Worm (Caenorhabditis elegans): ENCODE data around the gene zip-9.

The zip-9 gene

ce11 chrV:10953471-10954155, 11.4 kb downstream of the zip-9 start:
- TF ChIP-seq unc-62 (GFP tag; optimal IDR thresholded peaks at IDR 0.05), result no peak

ce11 chrV:10954334-10954733, 12.1 kb downstream of the zip-9 start, which contains the start of gene clec-221:
Gene clec-221, minus strand, starts transcription at chrV:10954434.
- TF ChIP-seq unc-62 (GFP tag; optimal IDR thresholded peaks at IDR 0.05), result no peak

ce11 chrV:10954832-10955231, 12.6 kb downstream of the zip-9 start, which contains the start of gene F17C11.6:
Gene F17C11.6, plus strand, starts transcription at chrV:10955121.
- no peak for TF ChIP-seq unc-62 (GFP tag; optimal IDR thresholded peaks at IDR 0.05)

- no peak for TF ChIP-seq unc-62 (GFP tag; optimal IDR thresholded peaks at IDR 0.05)
These were observed 13.6 kb downstream of the zip-9 start, which contains the start of gene F17C11.13 for ce11 chrV:10955681-10956476. Gene F17C11.13, plus strand, starts transcription at chrV:10955923.

- TF ChIP-seq unc-62 (GFP tag; optimal IDR thresholded peaks at IDR 0.05), result no peak
These were observed 16.1 kb downstream of the zip-9 start, which contains the start of gene pigt-1 for ce11 chrV:10958322-10958900. Gene pigt-1, minus strand, starts transcription at chrV:10958821.

ce11 chrV:10960544-10960943, 18.3 kb downstream of the zip-9 start, which contains the start of gene vps-36:
Gene vps-36, minus strand, starts transcription at chrV:10960669.
- TF ChIP-seq unc-62 (GFP tag; optimal IDR thresholded peaks at IDR 0.05), result no peak

ce11 chrV:10961448-10961870, 19.2 kb downstream of the zip-9 start:
- no peak for TF ChIP-seq unc-62 (GFP tag; optimal IDR thresholded peaks at IDR 0.05)

- TF ChIP-seq unc-62 (GFP tag; optimal IDR thresholded peaks at IDR 0.05), result no peak
These were observed 23.2 kb downstream of the zip-9 start, which contains the start of the genes ctf-4 and eef-1G for ce11 chrV:10965501-10965900. Gene ctf-4, minus strand, starts transcription at chrV:10965539. Gene eef-1G, plus strand, starts transcription at chrV:10965719.

- TF ChIP-seq unc-62 (GFP tag; optimal IDR thresholded peaks at IDR 0.05), result no peak
These were observed 24.6 kb downstream of the zip-9 start for ce11 chrV:10966874-10967273.

ce11 chrV:10967594-10968273, 25.5 kb downstream of the zip-9 start:
- no peak for TF ChIP-seq unc-62 (GFP tag; optimal IDR thresholded peaks at IDR 0.05)

ce11 chrV:10970070-10970469, 27.8 kb downstream of the zip-9 start, which contains the start of gene F17C11.22:
Gene F17C11.22, minus strand, starts transcription at chrV:10970170.
- no peak for TF ChIP-seq unc-62 (GFP tag; optimal IDR thresholded peaks at IDR 0.05)

ce11 chrV:10970930-10971329, 28.7 kb downstream of the zip-9 start:
- no peak for TF ChIP-seq unc-62 (GFP tag; optimal IDR thresholded peaks at IDR 0.05)

- TF ChIP-seq unc-62 (GFP tag; optimal IDR thresholded peaks at IDR 0.05), result no peak
These were observed 32.8 kb downstream of the zip-9 start for ce11 chrV:10975091-10975490.

ce11 chrV:10981113-10981512, 38.9 kb downstream of the zip-9 start, which contains the start of gene fig-1:
Gene fig-1, minus strand, starts transcription at chrV:10981213.
- TF ChIP-seq unc-62 (GFP tag; optimal IDR thresholded peaks at IDR 0.05), result no peak

ce11 chrV:10991789-10992188, 49.5 kb downstream of the zip-9 start, which contains the start of gene frpr-9:
Gene frpr-9, plus strand, starts transcription at chrV:10992089.
- no peak for TF ChIP-seq unc-62 (GFP tag; optimal IDR thresholded peaks at IDR 0.05)
